Worm (Caenorhabditis elegans) whole organism, midembryonic: Measurements from ENCODE around the gene let-418.

Source experiments
- T22C8.4 ChIP-seq: fragments of 200-800 bp; sonication (Bioruptor generic); IDR thresholded peaks from 2 replicates; pipeline ENCODE4 v1.3.6; 2022; ENCODE audit warnings: missing genetic modification characterization, missing compliant biosample characterization
- cog-1 ChIP-seq: sonication (generic microtip); optimal IDR thresholded peaks from 2 replicates; lab custom pipeline; 2016; ENCODE audit warnings: missing genetic modification characterization, missing compliant biosample characterization
- flt-1 ChIP-seq: fragments of 200-800 bp; sonication (Bioruptor generic); IDR thresholded peaks from 2 replicates; pipeline ENCODE4 v1.3.6; 2022; ENCODE audit warnings: missing genetic modification characterization, missing compliant biosample characterization
- klf-2 ChIP-seq: fragments of 200-800 bp; sonication (Bioruptor generic); conservative IDR thresholded peaks from 2 replicates; pipeline ENCODE4 v1.3.6; 2022; ENCODE audit warnings: missing genetic modification reagents, missing genetic modification characterization, missing compliant biosample characterization
- med-1 ChIP-seq: sonication (generic microtip); optimal IDR thresholded peaks from 2 replicates; lab custom pipeline; 2017; ENCODE audit warnings: missing genetic modification characterization, mild to moderate bottlenecking, missing compliant biosample characterization, antibody characterized with exemption, missing genetic modification reagents; ENCODE audit not compliant: insufficient read depth
- ref-1 ChIP-seq: fragments of 200-800 bp; sonication (Bioruptor generic); conservative IDR thresholded peaks from 2 replicates; pipeline ENCODE4 v1.3.6; 2022; ENCODE audit warnings: missing genetic modification reagents, missing genetic modification characterization, missing compliant biosample characterization
- tab-1 ChIP-seq: fragments of 200-800 bp; sonication (Bioruptor generic); IDR thresholded peaks from 2 replicates; pipeline ENCODE4 v1.3.6; 2022; ENCODE audit warnings: missing genetic modification characterization, missing compliant biosample characterization
- ztf-23 ChIP-seq: fragments of 200-800 bp; sonication (Bioruptor generic); IDR thresholded peaks from 2 replicates; pipeline ENCODE4 v1.3.6; 2022; ENCODE audit warnings: missing genetic modification reagents, missing genetic modification characterization, missing compliant biosample characterization
- ztf-29 ChIP-seq: fragments of 200-800 bp; sonication (Bioruptor generic); IDR thresholded peaks from 2 replicates; pipeline ENCODE4 v1.3.6; 2022; ENCODE audit warnings: missing genetic modification reagents, missing genetic modification characterization, missing compliant biosample characterization

ce11 chrV:5865085-5865484 lies 38.5 kb downstream of the let-418 start, which contains the start of gene F26F12.5:
- TF ChIP-seq tab-1 (GFP tag; lab: Robert Waterston, UW) = no peak
- TF ChIP-seq flt-1 (GFP tag; lab: Robert Waterston, UW) = no peak
- TF ChIP-seq cog-1 = no peak
- no peak for TF ChIP-seq ref-1 (GFP tag; lab: Robert Waterston, UW)
- TF ChIP-seq klf-2 (GFP tag; lab: Robert Waterston, UW) = no peak
- no peak for TF ChIP-seq ztf-29 (GFP tag; lab: Robert Waterston, UW)
- no peak for TF ChIP-seq med-1 (GFP tag; lab: Kevin White, UChicago)
- TF ChIP-seq ztf-23 = no peak
- TF ChIP-seq T22C8.4 = no peak
